Fruit fly (Drosophila melanogaster): Measurements from ENCODE around the gene alpha-Man-Ib.

alpha-Man-Ib gene

dm6 chr3R:29083459-29084457 is 28.9 kb downstream of the alpha-Man-Ib start (continued):
- TF ChIP-seq HLH4C (GFP tag; IDR thresholded peaks at IDR 0.05; ENCODE audit: partially characterized antibody), result no peak
- TF ChIP-seq CG13424 (tag; optimal IDR thresholded peaks at IDR 0.05), result no peak
- TF ChIP-seq fd3F (GFP tag; optimal IDR thresholded peaks at IDR 0.05), result no peak
- TF ChIP-seq gem (tag; optimal IDR thresholded peaks at IDR 0.05), result peak; percentile 11
- TF ChIP-seq CG14441 (GFP tag; IDR thresholded peaks at IDR 0.05), result no peak
- no peak for TF ChIP-seq CG15073 (GFP tag; optimal IDR thresholded peaks at IDR 0.05)
- TF ChIP-seq fd96Cb (tag; optimal IDR thresholded peaks at IDR 0.05), result no peak
- TF ChIP-seq CG4424 (GFP tag; optimal IDR thresholded peaks at IDR 0.05), result no peak
- TF ChIP-seq bab2 (GFP tag; optimal IDR thresholded peaks at IDR 0.05), result peak; percentile 46
- TF ChIP-seq Spps (tag; optimal IDR thresholded peaks at IDR 0.05), result no peak
- TF ChIP-seq CG17612 (GFP tag; IDR thresholded peaks at IDR 0.05), result no peak
- no peak for TF ChIP-seq sim (GFP tag; IDR thresholded peaks at IDR 0.05)
- no peak for TF ChIP-seq CG12299 (tag; optimal IDR thresholded peaks at IDR 0.05)
- TF ChIP-seq nerfin-1 (tag; optimal IDR thresholded peaks at IDR 0.05), result no peak
- no peak for TF ChIP-seq CG11085 (GFP tag; IDR thresholded peaks at IDR 0.05)
- no peak for TF ChIP-seq Hsf (GFP tag; optimal IDR thresholded peaks at IDR 0.05)
- TF ChIP-seq Fer1 (GFP tag; optimal IDR thresholded peaks at IDR 0.05), result no peak
- no peak for TF ChIP-seq Hmx (GFP tag; optimal IDR thresholded peaks at IDR 0.05)
- TF ChIP-seq CG6254 (GFP tag; optimal IDR thresholded peaks at IDR 0.05), result peak; percentile 42
- no peak for TF ChIP-seq HLH3B (GFP tag; IDR thresholded peaks at IDR 0.05)
- no peak for TF ChIP-seq Elba2 (GFP tag; optimal IDR thresholded peaks at IDR 0.05)
- TF ChIP-seq CG17361 (GFP tag; IDR thresholded peaks at IDR 0.05), result 0 out of 3 replicates have a peak, but pooled peaks have one; percentile 12
- TF ChIP-seq Usf (GFP tag; optimal IDR thresholded peaks at IDR 0.05), result no peak
- TF ChIP-seq ind (GFP tag; optimal IDR thresholded peaks at IDR 0.05), result no peak
- TF ChIP-seq CG17802 (tag; optimal IDR thresholded peaks at IDR 0.05), result no peak
- 0 out of 2 replicates have a peak, but pooled peaks have one; percentile 24 for TF ChIP-seq CG4360 (GFP tag; IDR thresholded peaks at IDR 0.05)
- no peak for TF ChIP-seq CG12236 (GFP tag; optimal IDR thresholded peaks at IDR 0.05)
- TF ChIP-seq odd (GFP tag; optimal IDR thresholded peaks at IDR 0.05), result peak; percentile 10
- TF ChIP-seq lola (GFP tag; optimal IDR thresholded peaks at IDR 0.05), result peak in 1 of 3 experiments; percentile 8
- no peak for TF ChIP-seq CG15269 (tag; optimal IDR thresholded peaks at IDR 0.05)
- no peak for TF ChIP-seq Fer2 (tag; optimal IDR thresholded peaks at IDR 0.05)
- no peak for TF ChIP-seq CG1602 (GFP tag; optimal IDR thresholded peaks at IDR 0.05)
- no peak for TF ChIP-seq CG2120 (GFP tag; optimal IDR thresholded peaks at IDR 0.05)
- no peak for TF ChIP-seq CG8290 (GFP tag; optimal IDR thresholded peaks at IDR 0.05)
- TF ChIP-seq CG8290 (tag; optimal IDR thresholded peaks at IDR 0.05), result peak; percentile 9 to 10
- no peak for TF ChIP-seq lmd (GFP tag; IDR thresholded peaks at IDR 0.05)
- peak; percentile 89 for TF ChIP-seq twi (tag; optimal IDR thresholded peaks at IDR 0.05)
- peak; percentile 63 for TF ChIP-seq Deaf1 (tag; optimal IDR thresholded peaks at IDR 0.05)
- peak; percentile 21 for TF ChIP-seq Lhr (GFP tag; optimal IDR thresholded peaks at IDR 0.05)
- TF ChIP-seq Oaz (GFP tag; IDR thresholded peaks at IDR 0.05), result no peak
- no peak for TF ChIP-seq cad (GFP tag; optimal IDR thresholded peaks at IDR 0.05)
- no peak for TF ChIP-seq CG10462 (GFP tag; optimal IDR thresholded peaks at IDR 0.05)
- peak; percentile 48 for TF ChIP-seq CG7987 (GFP tag; optimal IDR thresholded peaks at IDR 0.05)
- TF ChIP-seq CG9817 (tag; optimal IDR thresholded peaks at IDR 0.05), result no peak
- TF ChIP-seq Abd-B (GFP tag; optimal IDR thresholded peaks at IDR 0.05), result no peak
- TF ChIP-seq ap (GFP tag; IDR thresholded peaks at IDR 0.05), result no peak
- TF ChIP-seq Atf-2 (GFP tag; optimal IDR thresholded peaks at IDR 0.05), result no peak
- TF ChIP-seq gce (GFP tag; IDR thresholded peaks at IDR 0.05), result 0 out of 3 replicates have a peak, but pooled peaks have one; percentile 40
- TF ChIP-seq gro (GFP tag; optimal IDR thresholded peaks at IDR 0.05), result no peak
